Worm (Caenorhabditis elegans): ENCODE measurements around the gene aat-3.

DNA sequence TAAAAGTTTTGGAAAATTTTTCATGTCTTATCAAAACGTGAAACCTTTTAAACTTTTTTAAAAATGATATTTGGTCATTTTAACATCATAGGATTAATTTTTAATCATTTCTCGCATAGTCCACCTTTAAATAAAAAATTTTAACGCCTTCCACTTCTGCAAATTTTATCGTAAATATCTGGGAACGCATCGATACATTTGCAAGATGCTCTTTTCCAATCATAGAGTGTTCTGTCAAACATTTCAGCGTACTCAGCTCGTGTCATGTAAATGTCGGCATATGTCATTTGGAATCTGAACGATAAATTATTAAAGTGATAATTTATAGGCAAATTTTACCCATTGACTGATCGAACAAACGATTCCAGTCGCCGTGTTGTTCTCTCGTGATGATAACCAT is 7.9 kb downstream of the aat-3 start, which contains the start of gene F52H2.5:
- TF ChIP-seq F16B12.6 (tag; optimal IDR thresholded peaks at IDR 0.05) (no peak), fos-1 (tag; optimal IDR thresholded peaks at IDR 0.05) (no peak), unc-98 (GFP tag; IDR thresholded peaks at IDR 0.05) (no peak), ces-1 (GFP tag; optimal IDR thresholded peaks at IDR 0.05) (no peak), ceh-82 (tag; optimal IDR thresholded peaks at IDR 0.05) (no peak), zag-1 (tag; optimal IDR thresholded peaks at IDR 0.05) (no peak), lin-13 (GFP tag; optimal IDR thresholded peaks at IDR 0.05) (no peak), nhr-20 (tag; optimal IDR thresholded peaks at IDR 0.05) (no peak), ceh-63 (GFP tag; optimal IDR thresholded peaks at IDR 0.05) (no peak)
